Fruit fly (Drosophila melanogaster) whole organism: ENCODE measurements around the gene Polr1B.

Source experiments
- Dll ChIP-seq: fragments of >200 bp; optimal IDR thresholded peaks from 2 replicates; lab custom pipeline; 2017
- psq ChIP-seq: fragments of >200 bp; optimal IDR thresholded peaks from 2 replicates; lab custom pipeline; 2017
- usp ChIP-seq: fragments of >200 bp; optimal IDR thresholded peaks from 2 replicates; lab custom pipeline; 2017; ENCODE audit warnings: missing biosample characterization, missing genetic modification characterization, mixed read lengths

DNA sequence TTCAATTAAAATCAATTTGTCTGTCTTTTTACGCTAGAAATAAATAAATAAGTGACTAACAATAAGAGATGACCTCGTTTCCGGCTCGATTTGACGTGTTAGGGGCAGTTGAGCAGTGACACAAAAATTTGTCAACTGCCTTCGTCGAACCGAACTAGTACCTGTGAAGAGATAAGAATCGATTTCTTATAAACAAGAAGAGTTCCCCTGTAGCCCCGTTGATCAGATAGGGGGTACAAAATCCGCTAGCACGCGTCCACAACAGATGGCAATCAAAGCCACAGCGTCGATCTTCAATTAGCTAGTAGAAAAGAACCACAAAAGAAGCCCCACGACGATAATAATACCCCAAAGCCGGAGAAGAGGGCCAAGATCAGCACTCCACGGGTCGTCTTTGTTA, 32.3 kb upstream of the Polr1B start:
- TF ChIP-seq Dll (no peak), psq (lab: Kevin White, UChicago) (no peak), usp (GFP tag; lab: Kevin White, UChicago) (no peak)
